Worm (Caenorhabditis elegans) whole organism, young adult: ENCODE measurements around the gene fipr-2.
A peak's percentile ranks its signal among the peaks of the same experiment; 100 is the strongest.

Source experiments
- B0035.1 ChIP-seq: sonication (generic microtip); optimal IDR thresholded peaks from 2 replicates; lab custom pipeline; 2016; ENCODE audit warnings: missing genetic modification characterization, mild to moderate bottlenecking, missing compliant biosample characterization, missing genotype, missing genetic modification reagents
- D2030.7 ChIP-seq: fragments of 200-800 bp; sonication (Bioruptor generic); IDR thresholded peaks from 2 replicates; pipeline ENCODE4 v1.3.6; 2022; ENCODE audit warnings: missing genetic modification reagents, missing genetic modification characterization, missing compliant biosample characterization
- F10E7.11 ChIP-seq: sonication (generic microtip); optimal IDR thresholded peaks from 2 replicates; lab custom pipeline; 2017; ENCODE audit warnings: mild to moderate bottlenecking, missing genetic modification characterization, moderate library complexity, missing compliant biosample characterization
- F22D6.2 ChIP-seq: sonication (generic microtip); optimal IDR thresholded peaks from 2 replicates; lab custom pipeline; 2016; ENCODE audit warnings: mild to moderate bottlenecking, missing genetic modification characterization, missing compliant biosample characterization
- F39B2.1 ChIP-seq: fragments of 200-800 bp; sonication (Bioruptor generic); IDR thresholded peaks from 2 replicates; pipeline ENCODE4 v1.3.6; 2022; ENCODE audit warnings: missing genetic modification reagents, missing genetic modification characterization, missing compliant biosample characterization
- F52B5.7 ChIP-seq: sonication (generic microtip); optimal IDR thresholded peaks from 2 replicates; lab custom pipeline; 2016; ENCODE audit warnings: mild to moderate bottlenecking, missing genetic modification characterization, missing compliant biosample characterization
- F55B11.4 ChIP-seq: sonication (generic microtip); optimal IDR thresholded peaks from 2 replicates; lab custom pipeline; 2016; ENCODE audit warnings: missing compliant biosample characterization, missing genetic modification characterization, borderline replicate concordance; ENCODE audit not compliant: insufficient read depth
- F57A8.1 ChIP-seq: fragments of 200-800 bp; sonication (Bioruptor generic); optimal IDR thresholded peaks from 2 replicates; lab custom pipeline; 2018; ENCODE audit warnings: mild to moderate bottlenecking, missing genetic modification characterization, moderate library complexity, missing compliant biosample characterization
- F57C9.4 ChIP-seq: sonication (generic microtip); optimal IDR thresholded peaks from 2 replicates; lab custom pipeline; 2017; ENCODE audit warnings: mild to moderate bottlenecking, missing genetic modification characterization, missing compliant biosample characterization
- K12H6.12 ChIP-seq: fragments of 200-800 bp; sonication (Bioruptor generic); optimal IDR thresholded peaks from 2 replicates; lab custom pipeline; 2018; ENCODE audit warnings: mild to moderate bottlenecking, missing genetic modification characterization, missing compliant biosample characterization
- Y56A3A.18 ChIP-seq: fragments of 200-800 bp; sonication (Bioruptor generic); IDR thresholded peaks from 2 replicates; pipeline ENCODE4 v1.3.6; 2022; ENCODE audit warnings: missing genetic modification reagents, missing genetic modification characterization, missing compliant biosample characterization
- atf-7 ChIP-seq: sonication (generic microtip); optimal IDR thresholded peaks from 2 replicates; lab custom pipeline; 2017; ENCODE audit warnings: mild to moderate bottlenecking, missing genetic modification characterization, missing compliant biosample characterization
- attf-3 ChIP-seq: fragments of 200-800 bp; sonication (Bioruptor generic); conservative IDR thresholded peaks from 2 replicates; pipeline ENCODE4 v1.3.6; 2022; ENCODE audit warnings: missing genetic modification reagents, missing genetic modification characterization, missing compliant biosample characterization
- attf-6 ChIP-seq: fragments of 200-800 bp; sonication (Bioruptor generic); IDR thresholded peaks from 2 replicates; pipeline ENCODE4 v1.3.6; 2022; ENCODE audit warnings: missing genetic modification reagents, missing genetic modification characterization, missing compliant biosample characterization
- bed-1 ChIP-seq: fragments of 200-800 bp; sonication (Bioruptor generic); IDR thresholded peaks from 2 replicates; pipeline ENCODE4 v1.3.6; 2022; ENCODE audit warnings: missing genetic modification reagents, missing genetic modification characterization, missing compliant biosample characterization
- ceh-27 ChIP-seq: fragments of 200-800 bp; sonication (Bioruptor generic); optimal IDR thresholded peaks from 2 replicates; lab custom pipeline; 2018; ENCODE audit warnings: mild to moderate bottlenecking, missing genetic modification characterization, moderate library complexity, missing compliant biosample characterization
- dox-1 ChIP-seq: fragments of 200-800 bp; sonication (Bioruptor generic); IDR thresholded peaks from 2 replicates; pipeline ENCODE4 v1.3.6; 2022; ENCODE audit warnings: missing genetic modification reagents, missing genetic modification characterization, missing compliant biosample characterization
- dpff-1 ChIP-seq: sonication (generic microtip); optimal IDR thresholded peaks from 2 replicates; lab custom pipeline; 2017; ENCODE audit warnings: mild to moderate bottlenecking, missing genetic modification characterization, missing compliant biosample characterization
- ekl-4 ChIP-seq: fragments of 200-800 bp; sonication (Bioruptor generic); IDR thresholded peaks from 2 replicates; pipeline ENCODE4 v1.3.6; 2022; ENCODE audit warnings: missing genetic modification reagents, missing genetic modification characterization, missing compliant biosample characterization
- fkh-3 ChIP-seq: sonication (generic microtip); optimal IDR thresholded peaks from 2 replicates; lab custom pipeline; 2016; ENCODE audit warnings: mild to moderate bottlenecking, missing genetic modification characterization, missing compliant biosample characterization
- hmg-20 ChIP-seq: fragments of 200-800 bp; sonication (Bioruptor generic); IDR thresholded peaks from 2 replicates; pipeline ENCODE4 v1.3.6; 2022; ENCODE audit warnings: missing genetic modification reagents, missing genetic modification characterization, missing compliant biosample characterization
- hrde-1 ChIP-seq: sonication (generic microtip); optimal IDR thresholded peaks from 2 replicates; lab custom pipeline; 2016; ENCODE audit warnings: missing genetic modification characterization, mild to moderate bottlenecking, missing compliant biosample characterization, moderate library complexity, missing genotype, missing genetic modification reagents, borderline replicate concordance
- let-607 ChIP-seq, 2 experiments: fragments of 200-800 bp in 1 of 2; sonication (Bioruptor generic) in 1 of 2; sonication (generic microtip) in 1 of 2; optimal IDR thresholded peaks; 2 replicates each; lab custom pipeline; 2016 to 2018; ENCODE audit warnings: mild to moderate bottlenecking in 2 of 2, missing compliant biosample characterization in 2 of 2, missing genetic modification characterization in 2 of 2, moderate library complexity in 2 of 2, missing genotype in 1 of 2
- lin-26 ChIP-seq: fragments of 200-800 bp; sonication (Bioruptor generic); IDR thresholded peaks from 2 replicates; pipeline ENCODE4 v1.3.6; 2022; ENCODE audit warnings: missing genetic modification reagents, missing genetic modification characterization, missing compliant biosample characterization
- lin-35 ChIP-seq, 3 experiments: fragments of 150-350 bp in 2 of 3; sonication (generic microtip) in 1 of 3; optimal IDR thresholded peaks; 2 replicates each; lab custom pipeline; 2014 to 2018; ENCODE audit warnings: missing biosample characterization in 3 of 3, missing genetic modification characterization in 3 of 3, missing genetic modification reagents in 3 of 3
- lin-40 ChIP-seq: sonication (generic microtip); optimal IDR thresholded peaks from 2 replicates; lab custom pipeline; 2016; ENCODE audit warnings: missing genetic modification characterization, mild to moderate bottlenecking, missing compliant biosample characterization, missing genotype, missing genetic modification reagents
- lsy-27 ChIP-seq: sonication (generic microtip); optimal IDR thresholded peaks from 2 replicates; lab custom pipeline; 2017; ENCODE audit warnings: missing genetic modification characterization, mild to moderate bottlenecking, missing compliant biosample characterization, antibody characterized with exemption, missing genotype, borderline replicate concordance; ENCODE audit not compliant: insufficient read depth
- madf-6 ChIP-seq: fragments of 200-800 bp; sonication (Bioruptor generic); IDR thresholded peaks from 2 replicates; pipeline ENCODE4 v1.3.6; 2022; ENCODE audit warnings: missing genetic modification reagents, missing genetic modification characterization, missing compliant biosample characterization
- mes-4 ChIP-seq: sonication (generic microtip); optimal IDR thresholded peaks from 2 replicates; lab custom pipeline; 2016; ENCODE audit warnings: missing genotype, missing genetic modification characterization, missing compliant biosample characterization
- mxl-1 ChIP-seq: sonication (generic microtip); optimal IDR thresholded peaks from 2 replicates; lab custom pipeline; 2016; ENCODE audit warnings: missing genetic modification characterization, missing compliant biosample characterization
- nfya-2 ChIP-seq: fragments of 200-800 bp; sonication (Bioruptor generic); IDR thresholded peaks from 2 replicates; pipeline ENCODE4 v1.3.6; 2022; ENCODE audit warnings: missing genetic modification reagents, missing genetic modification characterization, missing compliant biosample characterization
- nhr-179 ChIP-seq: sonication (generic microtip); optimal IDR thresholded peaks from 2 replicates; lab custom pipeline; 2016; ENCODE audit warnings: mild to moderate bottlenecking, missing genetic modification characterization, missing compliant biosample characterization
- nhr-27 ChIP-seq: fragments of 200-800 bp; sonication (Bioruptor generic); optimal IDR thresholded peaks from 2 replicates; lab custom pipeline; 2018; ENCODE audit warnings: mild to moderate bottlenecking, missing genetic modification characterization, moderate library complexity, missing compliant biosample characterization
- snpc-1.3 ChIP-seq: sonication (generic microtip); optimal IDR thresholded peaks from 2 replicates; lab custom pipeline; 2017; ENCODE audit warnings: missing genetic modification characterization, mild to moderate bottlenecking, missing compliant biosample characterization, antibody characterized with exemption, moderate library complexity, missing genotype, missing genetic modification reagents; ENCODE audit not compliant: insufficient read depth
- snpc-3.4 ChIP-seq: sonication (generic microtip); optimal IDR thresholded peaks from 2 replicates; lab custom pipeline; 2017; ENCODE audit warnings: missing genetic modification characterization, mild to moderate bottlenecking, missing compliant biosample characterization, antibody characterized with exemption, moderate library complexity, missing genotype, missing genetic modification reagents
- somi-1 ChIP-seq: fragments of 200-800 bp; sonication (Bioruptor generic); optimal IDR thresholded peaks from 2 replicates; lab custom pipeline; 2018; ENCODE audit warnings: mild to moderate bottlenecking, missing genetic modification characterization, missing compliant biosample characterization
- tbp1 ChIP-seq: fragments of 200-800 bp; sonication (Bioruptor generic); optimal IDR thresholded peaks from 2 replicates; lab custom pipeline; 2018; ENCODE audit warnings: mild to moderate bottlenecking, missing genetic modification characterization, missing compliant biosample characterization
- tlf-1 ChIP-seq: fragments of 200-800 bp; sonication (Bioruptor generic); optimal IDR thresholded peaks from 2 replicates; lab custom pipeline; 2018; ENCODE audit warnings: mild to moderate bottlenecking, missing genetic modification characterization, missing compliant biosample characterization
- xnd-1 ChIP-seq: sonication (generic microtip); optimal IDR thresholded peaks from 2 replicates; lab custom pipeline; 2016; ENCODE audit warnings: missing genotype, missing genetic modification reagents, missing genetic modification characterization, missing compliant biosample characterization
- zim-3 ChIP-seq: sonication (generic microtip); optimal IDR thresholded peaks from 2 replicates; lab custom pipeline; 2017; ENCODE audit warnings: mild to moderate bottlenecking, missing genetic modification characterization, moderate library complexity, missing compliant biosample characterization
- ztf-18 ChIP-seq: sonication (generic microtip); optimal IDR thresholded peaks from 2 replicates; lab custom pipeline; 2016; ENCODE audit warnings: missing genotype, mild to moderate bottlenecking, missing genetic modification characterization, missing compliant biosample characterization
- ztf-28 ChIP-seq: fragments of 200-800 bp; sonication (Bioruptor generic); IDR thresholded peaks from 2 replicates; pipeline ENCODE4 v1.3.6; 2022; ENCODE audit warnings: missing genetic modification reagents, missing genetic modification characterization, missing compliant biosample characterization

The fipr-2 gene

DNA sequence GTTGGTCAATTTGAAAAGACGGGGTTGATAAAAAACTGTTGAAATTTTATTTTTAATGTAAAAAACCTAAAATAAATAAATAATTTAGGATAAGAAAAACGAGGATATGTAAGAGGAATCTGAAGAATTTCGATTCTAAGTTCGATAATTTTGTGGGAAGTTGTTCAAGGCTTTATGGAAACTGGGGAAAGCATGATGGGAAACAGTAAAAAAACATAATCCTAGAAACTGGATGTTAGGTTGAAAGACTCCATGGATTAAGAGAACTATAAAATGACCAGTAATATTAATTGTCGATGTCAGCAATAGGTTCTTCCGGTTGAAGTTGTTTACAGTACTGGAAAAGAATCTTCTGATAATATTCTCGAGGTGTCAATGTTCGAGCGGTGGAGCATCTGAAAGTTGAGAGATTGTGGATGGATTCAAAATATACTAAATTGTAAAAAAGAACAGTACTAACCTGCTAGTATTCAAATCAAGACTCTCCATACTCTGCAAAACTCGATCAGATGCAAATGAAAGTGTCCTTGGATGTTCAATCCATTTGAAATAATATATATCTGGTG, 44.8 kb upstream of the fipr-2 start (continued):
- no peak for TF ChIP-seq F39B2.1 (GFP tag; lab: Robert Waterston, UW)
- TF ChIP-seq K12H6.12 (tag; lab: Kevin White, UChicago), result no peak
- no peak for TF ChIP-seq F57C9.4 (tag; lab: Kevin White, UChicago)
- TF ChIP-seq snpc-1.3, result peak; percentile 9
- peak; percentile 12 for TF ChIP-seq zim-3
- no peak for TF ChIP-seq tbp1 (GFP tag; lab: Kevin White, UChicago)
- no peak for TF ChIP-seq nfya-2 (GFP tag; lab: Robert Waterston, UW)
- peak; percentile 56 for TF ChIP-seq madf-6
- TF ChIP-seq ceh-27 (GFP tag; lab: Kevin White, UChicago), result no peak
- TF ChIP-seq ztf-18 (tag; lab: Kevin White, UChicago), result peak; percentile 4
- peak; percentile 20 for TF ChIP-seq F52B5.7
- TF ChIP-seq lsy-27, result no peak
- peak; percentile 37 for TF ChIP-seq snpc-3.4 (tag; lab: Kevin White, UChicago)
- TF ChIP-seq F22D6.2 (tag; lab: Kevin White, UChicago), result no peak
- 0 out of 2 replicates have a peak, but pooled peaks have one; percentile 15 for TF ChIP-seq Y56A3A.18 (GFP tag; lab: Robert Waterston, UW)
- no peak for TF ChIP-seq xnd-1 (tag; lab: Kevin White, UChicago)
- no peak for TF ChIP-seq hmg-20 (GFP tag; lab: Robert Waterston, UW)
- TF ChIP-seq lin-26, result no peak
- no peak for TF ChIP-seq atf-7 (tag; lab: Kevin White, UChicago)
- TF ChIP-seq ekl-4 (GFP tag; lab: Robert Waterston, UW), result peak; percentile 77; the same call in 1 of the 2 replicates

DNA sequence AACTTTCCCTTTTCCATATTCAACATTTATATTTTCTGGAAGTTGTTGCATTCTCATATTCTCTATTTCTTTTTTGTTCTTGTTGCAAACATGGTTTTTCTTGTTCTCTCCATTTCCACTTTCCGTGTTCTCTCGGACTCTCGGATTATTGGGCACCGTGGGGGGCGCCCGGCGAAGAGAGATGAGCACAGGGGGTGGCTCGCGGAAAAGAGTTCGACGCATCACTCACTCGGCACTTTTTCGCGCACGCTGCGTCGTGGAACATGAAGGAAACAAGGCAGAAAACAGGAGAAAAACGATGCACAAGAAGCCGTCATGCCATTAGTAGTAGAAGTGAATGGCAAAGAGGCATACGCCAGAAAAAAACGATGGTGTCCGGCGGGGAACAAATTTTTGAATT, 38.5 kb upstream of the fipr-2 start:
- TF ChIP-seq nhr-27 (tag; lab: Kevin White, UChicago) (no peak), attf-6 (GFP tag; lab: Robert Waterston, UW) (no peak), F57A8.1 (GFP tag; lab: Kevin White, UChicago) (no peak), D2030.7 (GFP tag; lab: Robert Waterston, UW) (no peak), lin-40 (tag; lab: Kevin White, UChicago) (no peak), tlf-1 (GFP tag; lab: Kevin White, UChicago) (no peak), fkh-3 (tag; lab: Kevin White, UChicago) (no peak), let-607 (tag; optimal IDR thresholded peaks at IDR 0.05; lab: Kevin White, UChicago) (no peak), F10E7.11 (tag; lab: Kevin White, UChicago) (no peak), somi-1 (no peak)
- TF ChIP-seq, all 124 proteins: peak for 0

DNA sequence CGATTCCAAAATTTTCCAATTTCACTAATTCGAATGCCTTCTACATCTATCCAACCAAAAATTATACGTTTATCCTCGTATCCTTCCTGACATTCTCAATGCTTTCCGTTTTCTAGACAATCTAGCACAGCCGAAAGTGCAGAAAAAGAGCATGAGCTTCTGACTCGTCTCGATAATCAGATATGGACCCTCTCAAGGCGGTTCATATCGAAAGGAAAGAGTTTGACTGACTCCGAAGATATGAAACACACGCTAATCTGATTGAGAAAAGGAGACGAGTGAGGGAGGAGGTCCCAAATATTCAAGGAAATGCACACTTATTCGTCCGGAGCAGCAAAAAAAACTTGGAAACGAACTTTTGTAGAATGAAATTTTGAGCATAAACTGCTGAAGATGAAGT, 36.0 kb upstream of the fipr-2 start:
- no peak for TF ChIP-seq dox-1 (GFP tag; lab: Robert Waterston, UW)

DNA sequence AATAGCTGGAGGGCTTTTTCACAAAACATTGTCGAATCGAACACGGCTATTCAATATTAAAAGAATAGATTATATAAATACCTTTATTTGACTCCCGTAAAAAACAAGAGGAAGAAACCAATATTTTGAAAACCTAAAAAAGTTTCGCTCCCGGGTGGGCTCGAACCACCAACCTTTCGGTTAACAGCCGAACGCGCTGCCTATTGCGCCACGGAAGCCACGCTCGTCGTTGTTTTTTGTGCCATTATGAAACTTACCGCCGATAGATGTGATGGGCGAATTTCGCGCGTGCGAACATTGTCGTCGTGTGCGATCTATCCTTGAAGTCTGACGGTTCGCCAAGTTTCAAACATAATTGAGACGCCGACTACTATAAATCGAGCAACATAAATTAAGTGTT, 33.3 kb upstream of the fipr-2 start:
- peak; percentile 18 for TF ChIP-seq mxl-1 (tag; lab: Kevin White, UChicago)
- TF ChIP-seq F55B11.4, result no peak
- no peak for TF ChIP-seq nhr-179 (tag; lab: Kevin White, UChicago)
- no peak for TF ChIP-seq bed-1 (GFP tag; lab: Robert Waterston, UW)
- TF ChIP-seq madf-6, result no peak
- no peak for TF ChIP-seq dpff-1 (tag; lab: Kevin White, UChicago)
- no peak for TF ChIP-seq lin-40 (tag; lab: Kevin White, UChicago)
- no peak for TF ChIP-seq B0035.1 (tag; lab: Kevin White, UChicago)
- TF ChIP-seq D2030.7 (GFP tag; lab: Robert Waterston, UW), result peak; percentile 51; the same call in 1 of the 2 replicates
- peak; percentile 2 for TF ChIP-seq K12H6.12 (tag; lab: Kevin White, UChicago)
- TF ChIP-seq ztf-18 (tag; lab: Kevin White, UChicago), result peak; percentile 76
- no peak for TF ChIP-seq F52B5.7
- TF ChIP-seq lin-35 (GFP tag; optimal IDR thresholded peaks at IDR 0.05; lab: Kevin White, UChicago), result peak in 1 of 3 experiments; percentile 16
- peak; percentile 54 for TF ChIP-seq attf-3 (GFP tag; lab: Robert Waterston, UW)
- TF ChIP-seq tlf-1 (GFP tag; lab: Kevin White, UChicago), result no peak
- peak; percentile 17 for TF ChIP-seq hrde-1 (tag; lab: Kevin White, UChicago)
- no peak for TF ChIP-seq mes-4
- TF ChIP-seq ztf-28, result 0 out of 2 replicates have a peak, but pooled peaks have one; percentile 65
